Worm (Caenorhabditis elegans) whole organism, midembryonic: Measurements from ENCODE around the gene par-3.

Source experiments
- T22C8.4 ChIP-seq: fragments of 200-800 bp; sonication (Bioruptor generic); IDR thresholded peaks from 2 replicates; pipeline ENCODE4 v1.3.6; 2022; ENCODE audit warnings: missing genetic modification characterization, missing compliant biosample characterization
- cog-1 ChIP-seq: sonication (generic microtip); optimal IDR thresholded peaks from 2 replicates; lab custom pipeline; 2016; ENCODE audit warnings: missing genetic modification characterization, missing compliant biosample characterization
- flt-1 ChIP-seq: fragments of 200-800 bp; sonication (Bioruptor generic); IDR thresholded peaks from 2 replicates; pipeline ENCODE4 v1.3.6; 2022; ENCODE audit warnings: missing genetic modification characterization, missing compliant biosample characterization
- klf-2 ChIP-seq: fragments of 200-800 bp; sonication (Bioruptor generic); conservative IDR thresholded peaks from 2 replicates; pipeline ENCODE4 v1.3.6; 2022; ENCODE audit warnings: missing genetic modification reagents, missing genetic modification characterization, missing compliant biosample characterization
- med-1 ChIP-seq: sonication (generic microtip); optimal IDR thresholded peaks from 2 replicates; lab custom pipeline; 2017; ENCODE audit warnings: missing genetic modification characterization, mild to moderate bottlenecking, missing compliant biosample characterization, antibody characterized with exemption, missing genetic modification reagents; ENCODE audit not compliant: insufficient read depth
- ref-1 ChIP-seq: fragments of 200-800 bp; sonication (Bioruptor generic); conservative IDR thresholded peaks from 2 replicates; pipeline ENCODE4 v1.3.6; 2022; ENCODE audit warnings: missing genetic modification reagents, missing genetic modification characterization, missing compliant biosample characterization
- tab-1 ChIP-seq: fragments of 200-800 bp; sonication (Bioruptor generic); IDR thresholded peaks from 2 replicates; pipeline ENCODE4 v1.3.6; 2022; ENCODE audit warnings: missing genetic modification characterization, missing compliant biosample characterization
- ztf-23 ChIP-seq: fragments of 200-800 bp; sonication (Bioruptor generic); IDR thresholded peaks from 2 replicates; pipeline ENCODE4 v1.3.6; 2022; ENCODE audit warnings: missing genetic modification reagents, missing genetic modification characterization, missing compliant biosample characterization
- ztf-29 ChIP-seq: fragments of 200-800 bp; sonication (Bioruptor generic); IDR thresholded peaks from 2 replicates; pipeline ENCODE4 v1.3.6; 2022; ENCODE audit warnings: missing genetic modification reagents, missing genetic modification characterization, missing compliant biosample characterization

The par-3 gene

DNA sequence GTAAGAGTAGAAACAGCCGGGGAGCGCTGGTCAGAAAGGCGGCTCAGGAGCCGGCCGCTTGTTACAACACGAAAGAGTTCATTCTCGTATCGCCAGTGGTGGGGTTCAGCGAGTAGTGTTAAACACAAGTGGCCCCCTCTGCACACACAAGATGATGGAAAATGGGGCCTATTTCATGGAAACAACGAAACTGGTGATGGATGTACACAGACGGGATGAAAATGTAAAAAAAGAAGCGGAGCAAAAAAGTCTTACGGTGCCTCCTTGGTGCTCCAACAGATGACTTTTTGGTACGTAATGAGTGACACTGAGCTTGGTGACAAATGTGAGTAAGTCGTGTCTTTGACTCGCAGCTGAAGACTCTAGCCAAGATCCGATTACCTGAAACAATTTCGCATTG is 44.0 kb downstream of the par-3 start:
- TF ChIP-seq flt-1 (GFP tag; lab: Robert Waterston, UW) (no peak), tab-1 (no peak), ref-1 (GFP tag; lab: Robert Waterston, UW) (no peak), med-1 (no peak)

DNA sequence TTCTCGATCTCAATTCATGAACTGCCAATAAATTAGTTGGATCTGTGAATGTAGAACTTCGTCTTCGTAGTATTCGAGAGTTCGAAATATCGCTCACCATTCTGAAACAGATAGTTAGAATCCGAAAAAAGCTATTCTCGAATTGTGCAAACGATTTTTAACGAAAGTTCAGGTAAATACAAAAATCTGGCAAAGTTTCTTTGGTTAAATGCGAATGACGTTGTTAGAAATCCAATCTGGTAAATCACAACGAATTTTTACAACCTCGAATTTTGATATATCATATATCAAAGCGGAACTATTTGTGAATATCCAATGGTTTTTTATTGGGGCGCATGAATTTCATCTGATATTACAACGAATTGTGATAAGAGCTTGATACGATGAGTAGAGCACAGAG is 45.2 kb downstream of the par-3 start, which contains the start of gene hpo-28:
TSS of gene hpo-28 (minus strand) at position 101 of the 400 bp plus-strand sequence.
- TF ChIP-seq ztf-23 (GFP tag; lab: Robert Waterston, UW) (no peak), ref-1 (GFP tag; lab: Robert Waterston, UW) (no peak), T22C8.4 (GFP tag; lab: Robert Waterston, UW) (no peak), tab-1 (no peak), klf-2 (no peak), med-1 (no peak), flt-1 (GFP tag; lab: Robert Waterston, UW) (no peak), cog-1 (no peak), ztf-29 (GFP tag; lab: Robert Waterston, UW) (no peak)

DNA sequence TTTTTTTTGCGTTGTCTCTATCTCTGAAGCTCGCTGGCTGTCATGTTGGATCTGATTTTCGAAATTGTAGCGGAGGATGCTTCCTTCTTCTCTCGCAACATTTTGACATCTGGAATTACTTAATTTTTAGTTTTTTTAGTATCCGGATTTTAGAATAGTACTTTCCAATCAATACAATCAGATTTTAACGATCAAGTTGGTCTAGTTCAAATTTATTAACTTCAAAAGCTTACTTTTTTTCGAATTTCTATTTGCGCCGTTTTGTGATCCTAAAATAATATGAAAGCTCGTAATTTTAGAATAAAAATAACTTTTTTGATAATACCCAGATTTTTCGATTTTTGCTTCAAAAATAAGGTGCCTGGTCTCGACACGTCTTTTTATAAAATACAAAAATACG is 46.0 kb downstream of the par-3 start, which contains the start of gene B0336.12:
TSS of gene B0336.12 (minus strand) at position 101 of the 400 bp plus-strand sequence.
- TF ChIP-seq med-1 = no peak
- TF ChIP-seq ref-1 (GFP tag; lab: Robert Waterston, UW) = no peak

DNA sequence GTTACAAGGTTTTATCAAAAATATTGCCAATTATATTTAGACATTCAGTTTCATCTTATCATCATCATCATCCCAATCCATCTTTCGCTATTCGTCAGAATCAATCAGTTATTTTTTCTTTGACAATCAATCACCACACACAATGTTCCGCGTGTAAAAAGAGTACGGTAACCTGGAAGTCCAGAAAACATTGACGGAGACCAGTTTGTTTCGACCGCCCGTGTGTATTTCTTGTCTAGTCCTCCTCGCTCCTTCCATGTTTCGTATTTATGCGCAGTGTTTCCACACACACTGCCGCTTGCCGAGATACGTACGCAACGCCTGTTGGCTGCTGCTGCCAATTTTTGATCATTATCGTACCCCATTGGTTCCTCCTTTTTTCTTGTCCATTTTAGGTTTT is 46.6 kb downstream of the par-3 start:
- TF ChIP-seq klf-2 (no peak), tab-1 (no peak)

DNA sequence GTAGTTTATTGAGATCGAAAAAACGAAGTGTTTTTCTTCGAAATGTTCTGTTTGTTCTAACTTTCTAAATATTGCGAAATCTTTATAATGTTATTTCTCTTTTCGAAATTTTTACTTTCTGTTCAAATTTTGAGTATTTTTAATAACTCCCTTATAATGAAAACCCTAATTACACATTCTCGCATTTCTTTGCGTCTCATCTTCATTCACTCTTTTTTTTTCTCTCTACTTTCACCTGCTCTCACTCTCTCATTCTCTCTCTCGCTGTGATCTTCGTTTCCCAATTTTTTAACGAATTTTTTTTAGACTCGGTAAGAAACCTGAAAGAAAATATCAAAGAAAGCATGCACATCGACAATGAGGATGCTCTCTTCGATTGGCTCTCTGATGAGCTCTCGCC is 47.2 kb downstream of the par-3 start, which contains the start of gene rbm-26:
TSS of gene rbm-26 (plus strand) at position 301 of the 400 bp plus-strand sequence.
- no peak for TF ChIP-seq tab-1
- no peak for TF ChIP-seq ref-1 (GFP tag; lab: Robert Waterston, UW)
- no peak for TF ChIP-seq med-1
- no peak for TF ChIP-seq klf-2
- TF ChIP-seq ztf-29 (GFP tag; lab: Robert Waterston, UW) = no peak
- TF ChIP-seq T22C8.4 (GFP tag; lab: Robert Waterston, UW) = no peak
- TF ChIP-seq cog-1 = no peak
- TF ChIP-seq flt-1 (GFP tag; lab: Robert Waterston, UW) = no peak
- TF ChIP-seq ztf-23 (GFP tag; lab: Robert Waterston, UW) = no peak

DNA sequence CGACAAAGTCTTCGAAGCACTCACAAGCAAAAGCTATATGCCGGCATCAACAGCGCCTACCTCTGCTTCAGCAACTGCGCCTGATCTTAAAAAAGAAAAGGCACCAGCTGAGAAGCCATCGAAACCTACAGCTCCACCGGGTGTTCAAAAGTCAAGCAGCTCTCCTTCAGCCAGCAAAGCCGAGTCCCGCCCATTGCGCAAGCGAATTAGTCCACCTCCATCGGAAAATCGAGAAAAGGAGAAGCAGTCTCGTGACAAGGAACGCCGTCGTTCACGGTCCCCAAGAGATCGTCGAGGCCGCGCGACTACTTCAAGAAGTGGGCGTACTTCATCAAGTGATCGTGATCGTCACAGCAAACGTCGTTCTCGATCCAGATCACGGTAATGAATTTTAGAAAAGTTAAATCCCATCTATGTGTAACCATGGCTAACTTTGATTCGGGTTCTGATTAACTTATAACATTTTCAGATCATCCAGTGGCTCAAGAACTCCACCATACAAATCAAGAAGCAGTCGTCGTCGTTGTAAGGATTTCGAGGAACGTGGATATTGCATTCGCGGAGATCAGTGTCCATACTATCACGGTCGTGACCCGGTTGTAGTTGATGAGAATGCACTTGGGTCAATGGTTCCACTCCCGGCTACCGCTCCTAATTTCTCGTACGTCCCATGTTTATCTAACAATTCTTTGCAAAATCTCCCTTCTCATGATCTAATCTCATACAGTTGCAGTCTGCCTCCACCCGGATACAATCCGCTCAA is 48.0 kb downstream of the par-3 start:
- TF ChIP-seq flt-1 (GFP tag; lab: Robert Waterston, UW) (no peak), ref-1 (GFP tag; lab: Robert Waterston, UW) (no peak), tab-1 (no peak), cog-1 (no peak), T22C8.4 (GFP tag; lab: Robert Waterston, UW) (no peak), ztf-23 (GFP tag; lab: Robert Waterston, UW) (no peak), med-1 (no peak), ztf-29 (GFP tag; lab: Robert Waterston, UW) (no peak), klf-2 (no peak)

DNA sequence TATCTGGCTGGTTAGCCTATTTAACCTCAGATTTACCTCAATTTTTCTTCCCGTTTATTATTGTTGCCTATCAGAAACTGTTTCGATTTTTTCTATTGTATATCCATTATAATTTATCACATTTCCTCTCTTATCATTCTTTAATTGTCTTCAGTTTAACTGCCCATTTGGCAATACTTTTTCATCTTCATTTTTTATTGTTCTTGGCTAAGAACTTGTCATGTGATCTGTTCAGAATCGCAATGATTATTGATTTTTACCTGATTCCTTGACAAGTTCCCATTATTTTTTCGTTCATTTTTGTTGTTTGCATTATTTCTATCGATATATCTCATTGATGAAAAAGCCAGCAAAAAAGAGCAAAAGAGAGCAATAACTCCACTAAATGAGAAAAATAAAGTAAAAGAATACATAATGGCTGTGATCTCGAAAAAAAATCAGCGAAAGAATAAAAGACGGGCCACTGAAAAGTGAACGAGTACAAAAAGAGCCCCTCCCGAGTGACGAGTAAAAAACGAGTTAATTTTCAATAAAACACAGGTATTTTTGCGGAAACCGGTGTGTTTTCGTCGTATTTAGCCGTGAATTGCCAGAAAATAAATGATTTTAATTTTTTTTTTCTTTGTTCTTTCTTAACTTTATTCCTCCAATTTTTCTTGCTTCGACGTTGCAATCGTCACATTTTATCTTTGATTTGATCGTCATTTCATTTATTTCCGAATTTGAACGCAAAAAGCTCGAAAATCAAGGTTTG is 50.4 kb downstream of the par-3 start, which contains the start of gene arf-1:
TSS of gene arf-1 (plus strand) at position 657 of the 754 bp plus-strand sequence.
- TF ChIP-seq klf-2 (no peak), tab-1 (no peak), ztf-23 (GFP tag; lab: Robert Waterston, UW) (no peak), T22C8.4 (GFP tag; lab: Robert Waterston, UW) (no peak), med-1 (no peak), ztf-29 (GFP tag; lab: Robert Waterston, UW) (no peak)

DNA sequence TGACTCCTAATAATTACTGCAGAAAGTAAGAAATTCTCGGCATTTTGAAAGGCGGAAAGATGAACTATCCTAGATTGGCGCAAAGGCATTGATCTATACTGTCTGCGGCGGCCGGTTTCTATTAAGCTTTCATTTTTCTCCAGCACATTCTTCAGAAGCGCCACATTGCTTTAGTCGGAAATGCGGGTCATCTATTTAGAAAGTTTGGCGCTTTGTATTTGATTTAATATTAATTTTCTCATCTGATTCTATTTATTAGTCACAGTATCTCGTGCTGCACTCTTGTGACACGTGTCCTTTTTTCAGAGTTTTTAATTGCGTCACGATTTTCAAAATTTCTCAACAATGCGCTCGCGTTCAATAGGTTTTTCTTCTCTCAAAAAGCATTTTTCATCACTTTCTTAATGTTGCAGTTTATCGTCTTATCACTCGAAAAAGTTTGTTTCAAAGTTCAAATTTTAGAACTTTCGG is 51.0 kb downstream of the par-3 start:
- TF ChIP-seq ztf-29 (GFP tag; lab: Robert Waterston, UW) = no peak
- peak; percentile 15; the same call in 1 of the 2 replicates for TF ChIP-seq flt-1 (GFP tag; lab: Robert Waterston, UW)

DNA sequence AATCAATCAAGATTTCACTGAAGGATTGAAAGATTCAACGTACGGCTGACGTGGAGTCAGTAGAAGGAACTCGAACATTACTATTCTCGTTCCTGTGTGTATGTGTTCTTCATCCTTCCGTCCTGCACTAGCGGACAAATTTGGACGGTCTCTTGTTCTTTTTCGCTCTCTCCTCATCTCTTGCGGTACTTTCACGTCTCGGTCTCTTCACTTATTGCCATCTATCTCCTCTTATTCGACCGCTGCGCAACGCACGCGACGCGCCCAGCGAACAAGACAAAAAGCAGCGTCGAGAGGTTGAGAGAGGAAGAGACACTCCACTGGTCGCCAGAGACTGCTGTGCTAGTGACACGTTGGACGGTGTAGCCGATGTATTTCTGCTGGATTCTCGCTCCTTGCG is 51.4 kb downstream of the par-3 start:
- 0 out of 2 replicates have a peak, but pooled peaks have one; percentile 34 for TF ChIP-seq flt-1 (GFP tag; lab: Robert Waterston, UW)
- peak; percentile 77 for TF ChIP-seq cog-1
- TF ChIP-seq tab-1 = no peak
- peak; percentile 55; the same call in 1 of the 2 replicates for TF ChIP-seq ztf-23 (GFP tag; lab: Robert Waterston, UW)
- no peak for TF ChIP-seq ref-1 (GFP tag; lab: Robert Waterston, UW)
- TF ChIP-seq ztf-29 (GFP tag; lab: Robert Waterston, UW) = peak; percentile 32; the same call in 1 of the 2 replicates

DNA sequence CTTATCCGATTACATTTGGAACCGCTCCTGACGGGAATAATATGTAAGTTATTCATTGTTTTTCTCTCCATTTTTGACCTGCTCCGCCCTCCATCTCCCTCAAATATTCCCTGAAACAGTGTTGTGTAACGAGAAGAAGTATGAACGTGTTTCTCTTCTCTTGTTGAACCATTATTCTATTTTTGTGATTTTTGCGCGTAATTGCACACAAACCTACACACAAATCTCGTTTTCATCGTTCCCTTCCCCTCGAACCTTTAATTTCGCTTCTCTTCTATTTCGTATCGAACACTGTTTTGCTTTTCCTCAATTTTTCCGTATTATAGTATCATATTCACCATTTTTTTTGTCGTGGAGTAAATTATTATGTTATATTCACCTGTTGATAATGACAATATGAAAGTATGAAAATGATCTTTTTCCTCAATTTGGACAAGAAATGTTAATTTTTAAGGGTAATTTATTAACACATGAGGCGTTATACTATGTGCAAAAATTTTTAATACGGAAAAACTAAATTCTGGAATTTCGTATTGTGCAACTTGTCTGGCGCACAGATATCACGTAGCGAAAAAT is 53.2 kb downstream of the par-3 start:
- no peak for TF ChIP-seq T22C8.4 (GFP tag; lab: Robert Waterston, UW)
- no peak for TF ChIP-seq ztf-29 (GFP tag; lab: Robert Waterston, UW)
- TF ChIP-seq med-1 = no peak
- TF ChIP-seq klf-2 = no peak
- no peak for TF ChIP-seq ztf-23 (GFP tag; lab: Robert Waterston, UW)
- no peak for TF ChIP-seq cog-1
